Worm (Caenorhabditis elegans) whole organism, L1 larva: ENCODE results near the gene nhr-1.

Experiments used
- C34B4.2 ChIP-seq: sonication (generic microtip); optimal IDR thresholded peaks from 2 replicates; lab custom pipeline; 2017; ENCODE audit warnings: mild to moderate bottlenecking, missing genetic modification characterization, missing compliant biosample characterization
- Y116A8C.19 ChIP-seq: sonication (generic microtip); optimal IDR thresholded peaks from 2 replicates; lab custom pipeline; 2016; ENCODE audit warnings: missing compliant biosample characterization, missing genetic modification characterization, borderline replicate concordance
- aly-2 ChIP-seq: fragments of 150-350 bp; optimal IDR thresholded peaks from 2 replicates; lab custom pipeline; 2014; ENCODE audit warnings: missing biosample characterization, missing genetic modification characterization
- ceh-88 ChIP-seq: fragments of 200-800 bp; sonication (Bioruptor generic); IDR thresholded peaks from 2 replicates; pipeline ENCODE4 v1.3.6; 2022; ENCODE audit warnings: missing genetic modification characterization, missing compliant biosample characterization
- egl-13 ChIP-seq: sonication (generic microtip); optimal IDR thresholded peaks from 2 replicates; lab custom pipeline; 2016; ENCODE audit warnings: missing genotype, missing genetic modification reagents, missing genetic modification characterization, missing compliant biosample characterization
- egl-27 ChIP-seq, 2 experiments: fragments of 150-350 bp in 1 of 2; sonication (generic microtip); optimal IDR thresholded peaks; 3 replicates each; lab custom pipeline; 2017 to 2018; ENCODE audit warnings: missing biosample characterization in 2 of 2, missing genetic modification characterization in 2 of 2, missing genetic modification reagents in 2 of 2
- fos-1 ChIP-seq: fragments of 150-350 bp; optimal IDR thresholded peaks from 2 replicates; lab custom pipeline; 2014; ENCODE audit warnings: missing biosample characterization, missing genetic modification characterization
- hlh-17 ChIP-seq: fragments of 200-800 bp; sonication (Bioruptor generic); optimal IDR thresholded peaks from 2 replicates; lab custom pipeline; 2018; ENCODE audit warnings: missing genetic modification characterization, mild to moderate bottlenecking, missing compliant biosample characterization, moderate library complexity, borderline replicate concordance
- jun-1 ChIP-seq: fragments of 150-350 bp; optimal IDR thresholded peaks from 2 replicates; lab custom pipeline; 2014; ENCODE audit warnings: missing biosample characterization, missing genetic modification reagents, missing genetic modification characterization
- lin-39 ChIP-seq: fragments of 150-350 bp; optimal IDR thresholded peaks from 2 replicates; lab custom pipeline; 2014; ENCODE audit warnings: missing biosample characterization, missing genetic modification reagents, missing genetic modification characterization
- nhr-76 ChIP-seq: sonication (generic microtip); optimal IDR thresholded peaks from 2 replicates; lab custom pipeline; 2017; ENCODE audit warnings: missing biosample characterization, missing genetic modification characterization
- snpc-4 ChIP-seq: fragments of 150-350 bp; optimal IDR thresholded peaks from 2 replicates; lab custom pipeline; 2014; ENCODE audit warnings: missing biosample characterization, missing genetic modification characterization
- tbx-2 ChIP-seq: sonication (generic microtip); optimal IDR thresholded peaks from 2 replicates; lab custom pipeline; 2016; ENCODE audit warnings: missing genetic modification characterization, missing compliant biosample characterization

DNA sequence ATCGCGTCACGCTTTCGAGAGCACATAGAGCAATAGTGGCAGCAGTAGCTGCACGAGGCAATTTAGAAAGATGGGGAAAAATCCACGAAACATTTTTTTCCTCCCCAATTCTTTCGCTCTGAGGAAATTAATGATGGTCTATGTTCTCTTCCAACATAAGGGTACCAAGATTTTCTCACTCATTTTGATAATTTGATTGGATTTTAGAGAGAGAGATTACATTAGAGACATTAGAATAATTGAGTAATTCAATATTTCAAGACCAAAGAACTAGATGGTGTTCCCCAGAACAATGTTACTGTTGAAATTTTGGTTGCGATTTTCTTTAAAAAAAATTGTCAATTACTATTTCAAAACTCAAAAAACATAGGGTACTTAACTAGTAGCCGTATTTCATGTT, 7.6 kb downstream of the nhr-1 start:
- TF ChIP-seq fos-1 (tag; lab: Kevin White, UChicago) = no peak
- no peak for TF ChIP-seq aly-2 (tag; lab: Kevin White, UChicago)
- no peak for TF ChIP-seq jun-1 (tag; lab: Kevin White, UChicago)
- TF ChIP-seq hlh-17 (GFP tag; lab: Kevin White, UChicago) = no peak
- no peak for TF ChIP-seq tbx-2 (tag; lab: Kevin White, UChicago)
- TF ChIP-seq nhr-76 = no peak
- no peak for TF ChIP-seq snpc-4
- no peak for TF ChIP-seq egl-13 (tag; lab: Kevin White, UChicago)
- TF ChIP-seq lin-39 (tag; lab: Kevin White, UChicago) = no peak
- no peak for TF ChIP-seq Y116A8C.19 (tag; lab: Kevin White, UChicago)
- no peak for TF ChIP-seq ceh-88 (GFP tag; lab: Robert Waterston, UW)
- TF ChIP-seq egl-27 (tag; optimal IDR thresholded peaks at IDR 0.05; lab: Kevin White, UChicago) = no peak
- no peak for TF ChIP-seq C34B4.2 (tag; lab: Kevin White, UChicago)
